Fruit fly (Drosophila melanogaster) whole organism, embryonic: Measurements from ENCODE around the gene RpL35A.

Experiments
- CG10979 ChIP-seq: fragments of 200-800 bp; sonication (Bioruptor generic); optimal IDR thresholded peaks from 2 replicates; lab custom pipeline; 2018; ENCODE audit warnings: missing biosample characterization, mild to moderate bottlenecking, missing genetic modification characterization, moderate library complexity
- CG11247 ChIP-seq: fragments of 200-800 bp; sonication (Bioruptor generic); IDR thresholded peaks from 2 replicates; pipeline ENCODE4 v1.3.6; 2022; ENCODE audit warnings: missing biosample characterization, missing genetic modification characterization
- CG12391 ChIP-seq: fragments of 200-800 bp; sonication (Bioruptor generic); optimal IDR thresholded peaks from 3 replicates; lab custom pipeline; 2018; ENCODE audit warnings: missing biosample characterization, mild to moderate bottlenecking, missing genetic modification characterization, moderate library complexity
- CG12659 ChIP-seq: fragments of 200-800 bp; sonication (Bioruptor generic); optimal IDR thresholded peaks from 3 replicates; lab custom pipeline; 2017; ENCODE audit warnings: mild to moderate bottlenecking, missing biosample characterization, missing genetic modification reagents, missing genetic modification characterization
- CG12744 ChIP-seq: fragments of 200-800 bp; sonication (Bioruptor generic); optimal IDR thresholded peaks from 2 replicates; lab custom pipeline; 2016; ENCODE audit warnings: missing biosample characterization, missing genetic modification characterization
- CG13123 ChIP-seq: fragments of 200-800 bp; sonication (Bioruptor generic); optimal IDR thresholded peaks from 2 replicates; lab custom pipeline; 2016; ENCODE audit warnings: missing biosample characterization, missing genetic modification characterization
- CG14014 ChIP-seq: fragments of 200-800 bp; sonication (Bioruptor generic); IDR thresholded peaks from 2 replicates; pipeline ENCODE4 v1.3.6; 2022; ENCODE audit warnings: missing biosample characterization, missing genetic modification characterization
- CG15514 ChIP-seq: fragments of 200-800 bp; sonication (Bioruptor generic); optimal IDR thresholded peaks from 3 replicates; lab custom pipeline; 2017; ENCODE audit warnings: missing biosample characterization, missing genetic modification characterization, mild to moderate bottlenecking, moderate library complexity, missing genetic modification reagents
- CG17385 ChIP-seq: fragments of 200-800 bp; sonication (Bioruptor generic); optimal IDR thresholded peaks from 3 replicates; lab custom pipeline; 2018; ENCODE audit warnings: missing biosample characterization, mild to moderate bottlenecking, missing genetic modification characterization
- CG30403 ChIP-seq: fragments of 200-800 bp; sonication (Bioruptor generic); optimal IDR thresholded peaks from 3 replicates; lab custom pipeline; 2016; ENCODE audit warnings: missing biosample characterization, missing genetic modification characterization
- CG3281 ChIP-seq: fragments of 200-800 bp; sonication (Bioruptor generic); optimal IDR thresholded peaks from 3 replicates; lab custom pipeline; 2017; ENCODE audit warnings: missing biosample characterization, mild to moderate bottlenecking, missing genetic modification characterization
- CG4328 ChIP-seq: fragments of 200-800 bp; sonication (Bioruptor generic); optimal IDR thresholded peaks from 3 replicates; lab custom pipeline; 2017; ENCODE audit warnings: missing biosample characterization, missing genetic modification reagents, missing genetic modification characterization
- CG4730 ChIP-seq: fragments of 200-800 bp; sonication (Bioruptor generic); IDR thresholded peaks from 2 replicates; pipeline ENCODE4 v1.3.6; 2022; ENCODE audit warnings: missing biosample characterization, missing genetic modification characterization
- CG6791 ChIP-seq: fragments of 200-800 bp; sonication (Bioruptor generic); IDR thresholded peaks from 3 replicates; pipeline ENCODE4 v1.3.6; 2022; ENCODE audit warnings: missing biosample characterization, missing genetic modification characterization; ENCODE audit not compliant: partially characterized antibody
- CG7839 ChIP-seq: fragments of 200-800 bp; sonication (Bioruptor generic); optimal IDR thresholded peaks from 3 replicates; lab custom pipeline; 2018; ENCODE audit warnings: missing biosample characterization, mild to moderate bottlenecking, missing genetic modification characterization, moderate library complexity
- CG8290 ChIP-seq, 3 experiments: fragments of 200-800 bp; sonication (Bioruptor generic); optimal IDR thresholded peaks; 2 replicates each; lab custom pipeline; 2016 to 2019; ENCODE audit warnings: missing biosample characterization in 3 of 3, missing genetic modification characterization in 3 of 3, mild to moderate bottlenecking in 2 of 3, moderate library complexity in 1 of 3
- Doc3 ChIP-seq: fragments of 200-800 bp; sonication (Bioruptor generic); IDR thresholded peaks from 3 replicates; pipeline ENCODE4 v1.3.6; 2022; ENCODE audit warnings: missing biosample characterization, missing genetic modification characterization; ENCODE audit not compliant: partially characterized antibody
- HHEX ChIP-seq: fragments of 200-800 bp; sonication (Bioruptor generic); optimal IDR thresholded peaks from 3 replicates; lab custom pipeline; 2017; ENCODE audit warnings: missing biosample characterization, mild to moderate bottlenecking, missing genetic modification characterization, missing genetic modification reagents
- Jarid2 ChIP-seq: fragments of 200-800 bp; sonication (Bioruptor generic); optimal IDR thresholded peaks from 3 replicates; lab custom pipeline; 2017; ENCODE audit warnings: mild to moderate bottlenecking, missing biosample characterization, missing genetic modification reagents, missing genetic modification characterization
- Mad ChIP-seq: fragments of 200-800 bp; sonication (Bioruptor generic); optimal IDR thresholded peaks from 2 replicates; lab custom pipeline; 2016; ENCODE audit warnings: missing biosample characterization, missing genetic modification characterization
- Max ChIP-seq: fragments of 200-800 bp; sonication (Bioruptor generic); optimal IDR thresholded peaks from 2 replicates; lab custom pipeline; 2016; ENCODE audit warnings: missing biosample characterization, mild to moderate bottlenecking, missing genetic modification characterization
- Mrtf ChIP-seq: fragments of 200-800 bp; sonication (Bioruptor generic); IDR thresholded peaks from 3 replicates; pipeline ENCODE4 v1.3.6; 2022; ENCODE audit warnings: missing biosample characterization, missing genetic modification characterization
- NFAT ChIP-seq: fragments of 200-800 bp; sonication (Bioruptor generic); IDR thresholded peaks from 2 replicates; pipeline ENCODE4 v1.3.6; 2022; ENCODE audit warnings: missing biosample characterization, missing genetic modification characterization
- Side ChIP-seq: fragments of 200-800 bp; sonication (Bioruptor generic); optimal IDR thresholded peaks from 2 replicates; lab custom pipeline; 2016; ENCODE audit warnings: missing biosample characterization, missing genetic modification characterization
- Spps ChIP-seq: fragments of 200-800 bp; sonication (Bioruptor generic); optimal IDR thresholded peaks from 2 replicates; lab custom pipeline; 2018; ENCODE audit warnings: missing biosample characterization, mild to moderate bottlenecking, missing genetic modification characterization
- Trl ChIP-seq, 3 experiments: fragments of >200 bp in 2 of 3; fragments of 200-800 bp in 1 of 3; sonication (Bioruptor generic) in 1 of 3; optimal IDR thresholded peaks; 2 replicates in 1 of 3; 3 replicates in 2 of 3; lab custom pipeline; 2016 to 2017; ENCODE audit warnings: missing biosample characterization in 1 of 3, missing genetic modification characterization in 1 of 3
- ase ChIP-seq: fragments of 200-800 bp; sonication (Bioruptor generic); IDR thresholded peaks from 3 replicates; pipeline ENCODE4 v1.3.6; 2022; ENCODE audit warnings: missing biosample characterization, missing genetic modification characterization
- bcd ChIP-seq: fragments of 200-800 bp; sonication (Bioruptor generic); optimal IDR thresholded peaks from 2 replicates; lab custom pipeline; 2017; ENCODE audit warnings: missing biosample characterization, mild to moderate bottlenecking, missing genetic modification characterization
- chn ChIP-seq: fragments of 200-800 bp; sonication (Bioruptor generic); optimal IDR thresholded peaks from 2 replicates; lab custom pipeline; 2016; ENCODE audit warnings: missing biosample characterization, missing genetic modification characterization
- ci ChIP-seq: fragments of 200-800 bp; sonication (Bioruptor generic); IDR thresholded peaks from 3 replicates; pipeline ENCODE4 v1.3.6; 2022; ENCODE audit warnings: missing biosample characterization, missing genetic modification characterization
- danr ChIP-seq: fragments of 200-800 bp; sonication (Bioruptor generic); IDR thresholded peaks from 2 replicates; pipeline ENCODE4 v1.3.6; 2022; ENCODE audit warnings: missing biosample characterization, missing genetic modification characterization
- gro ChIP-seq: fragments of 200-800 bp; sonication (Bioruptor generic); optimal IDR thresholded peaks from 2 replicates; lab custom pipeline; 2016; ENCODE audit warnings: missing biosample characterization, missing genetic modification characterization
- hkb ChIP-seq, 2 experiments: fragments of 200-800 bp in 1 of 2; fragments of >200 bp in 1 of 2; sonication (Bioruptor generic) in 1 of 2; IDR thresholded peaks in 1 of 2; optimal IDR thresholded peaks in 1 of 2; 2 replicates each; pipeline versions ENCODE4 v1.3.6 to Lab custom; 2017 to 2022; ENCODE audit warnings: missing biosample characterization in 1 of 2, missing genetic modification characterization in 1 of 2
- ind ChIP-seq: fragments of 200-800 bp; sonication (Bioruptor generic); optimal IDR thresholded peaks from 3 replicates; lab custom pipeline; 2016; ENCODE audit warnings: missing biosample characterization, missing genetic modification characterization
- insv ChIP-seq, 2 experiments: fragments of 200-800 bp; sonication (Bioruptor generic); optimal IDR thresholded peaks; 3 replicates each; lab custom pipeline; 2016 to 2018; ENCODE audit warnings: missing biosample characterization in 2 of 2, missing genetic modification characterization in 2 of 2
- lilli ChIP-seq: fragments of 200-800 bp; sonication (Bioruptor generic); optimal IDR thresholded peaks from 3 replicates; lab custom pipeline; 2016; ENCODE audit warnings: missing biosample characterization, missing genetic modification characterization
- maf-S ChIP-seq: fragments of 200-800 bp; sonication (Bioruptor generic); optimal IDR thresholded peaks from 2 replicates; lab custom pipeline; 2016; ENCODE audit warnings: missing biosample characterization, missing genetic modification characterization
- nerfin-2 ChIP-seq: fragments of 200-800 bp; sonication (Bioruptor generic); IDR thresholded peaks from 2 replicates; pipeline ENCODE4 v1.3.6; 2022; ENCODE audit warnings: missing biosample characterization, missing genetic modification characterization; ENCODE audit not compliant: partially characterized antibody
- oc ChIP-seq: fragments of 200-800 bp; sonication (Bioruptor generic); optimal IDR thresholded peaks from 2 replicates; lab custom pipeline; 2018; ENCODE audit warnings: missing biosample characterization, mild to moderate bottlenecking, missing genetic modification characterization, moderate library complexity
- onecut ChIP-seq: fragments of 200-800 bp; sonication (Bioruptor generic); IDR thresholded peaks from 2 replicates; pipeline ENCODE4 v1.3.6; 2022; ENCODE audit warnings: missing biosample characterization, missing genetic modification characterization
- pzg ChIP-seq: fragments of 200-800 bp; sonication (Bioruptor generic); optimal IDR thresholded peaks from 3 replicates; lab custom pipeline; 2018; ENCODE audit warnings: missing biosample characterization, mild to moderate bottlenecking, missing genetic modification characterization, moderate library complexity
- sens ChIP-seq: fragments of 200-800 bp; sonication (Bioruptor generic); peaks from one replicate; lab custom pipeline; 2016; ENCODE audit warnings: missing biosample characterization, missing genetic modification characterization
- sna ChIP-seq: fragments of 200-800 bp; sonication (Bioruptor generic); IDR thresholded peaks from 2 replicates; pipeline ENCODE4 v1.3.6; 2022; ENCODE audit warnings: missing biosample characterization, missing genetic modification characterization; ENCODE audit not compliant: partially characterized antibody
- sug ChIP-seq: fragments of 200-800 bp; optimal IDR thresholded peaks from 2 replicates; lab custom pipeline; 2019; ENCODE audit warnings: missing biosample characterization, mild to moderate bottlenecking, missing genetic modification characterization, moderate library complexity
- tin ChIP-seq: fragments of 200-800 bp; sonication (Bioruptor generic); optimal IDR thresholded peaks from 3 replicates; lab custom pipeline; 2016; ENCODE audit warnings: missing biosample characterization, missing genetic modification characterization
- toy ChIP-seq: fragments of 200-800 bp; sonication (Bioruptor generic); IDR thresholded peaks from 2 replicates; pipeline ENCODE4 v1.3.6; 2022; ENCODE audit warnings: missing biosample characterization, missing genetic modification characterization
- unc-4 ChIP-seq: fragments of 200-800 bp; sonication (Bioruptor generic); IDR thresholded peaks from 2 replicates; pipeline ENCODE4 v1.3.6; 2022; ENCODE audit warnings: missing biosample characterization, missing genetic modification characterization; ENCODE audit not compliant: partially characterized antibody
- wek ChIP-seq: fragments of 200-800 bp; sonication (Bioruptor generic); optimal IDR thresholded peaks from 3 replicates; lab custom pipeline; 2018; ENCODE audit warnings: missing biosample characterization, mild to moderate bottlenecking, missing genetic modification characterization, moderate library complexity
- zf30C ChIP-seq: fragments of 200-800 bp; sonication (Bioruptor generic); optimal IDR thresholded peaks from 3 replicates; lab custom pipeline; 2018; ENCODE audit warnings: missing biosample characterization, mild to moderate bottlenecking, missing genetic modification characterization

Gene RpL35A

DNA sequence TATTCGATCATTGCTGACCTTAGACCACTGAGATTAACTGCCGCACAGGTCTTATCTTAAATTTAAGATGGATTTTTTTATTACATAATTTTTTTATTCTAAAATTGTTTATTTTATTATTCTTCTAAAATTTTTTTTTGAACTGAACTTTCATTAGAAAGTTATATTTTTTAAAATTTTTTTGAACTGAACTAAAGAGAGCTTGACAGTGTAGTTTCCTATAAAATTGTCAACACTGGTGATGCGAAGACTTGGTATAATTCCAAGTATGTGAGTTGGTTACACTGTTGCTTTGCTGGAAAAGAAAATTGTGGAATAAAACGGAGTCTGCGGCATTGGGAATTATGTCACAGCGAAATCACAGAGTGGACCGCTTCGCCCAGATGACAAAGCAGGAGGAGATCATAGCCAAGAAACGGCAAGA is 18.4 kb upstream of the RpL35A start, which contains the start of gene CG31550 (continued):
- TF ChIP-seq gro (GFP tag; lab: Kevin White, UChicago) (no peak), Doc3 (GFP tag; lab: Robert Waterston, UW) (no peak), ci (GFP tag; lab: Robert Waterston, UW) (peak; percentile 76), CG11247 (GFP tag; lab: Robert Waterston, UW) (peak; percentile 70), CG12391 (tag; lab: Kevin White, UChicago) (peak; percentile 82), CG30403 (GFP tag; lab: Kevin White, UChicago) (peak; percentile 78), CG12744 (GFP tag; lab: Kevin White, UChicago) (peak; percentile 11), nerfin-2 (GFP tag; lab: Robert Waterston, UW) (no peak), sens (peak; percentile 75), CG14014 (GFP tag; lab: Robert Waterston, UW) (peak; percentile 77), oc (tag; lab: Kevin White, UChicago) (peak; percentile 25), pzg (peak; percentile 46), Max (GFP tag; lab: Kevin White, UChicago) (peak; percentile 45), ind (GFP tag; lab: Kevin White, UChicago) (peak; percentile 78), chn (GFP tag; lab: Kevin White, UChicago) (peak; percentile 32), maf-S (peak; percentile 21), Side (GFP tag; lab: Kevin White, UChicago) (peak; percentile 27), danr (GFP tag; lab: Robert Waterston, UW) (peak; percentile 27; the same call in 1 of the 2 replicates), CG3281 (GFP tag; lab: Kevin White, UChicago) (peak; percentile 52), wek (GFP tag; lab: Kevin White, UChicago) (peak; percentile 6), Mad (GFP tag; lab: Kevin White, UChicago) (peak; percentile 6), CG4730 (GFP tag; lab: Robert Waterston, UW) (peak; percentile 67), tin (GFP tag; lab: Kevin White, UChicago) (peak; percentile 77), bcd (peak; percentile 64), sna (GFP tag; lab: Robert Waterston, UW) (no peak), sug (tag; lab: Kevin White, UChicago) (peak; percentile 55), CG15514 (peak; percentile 44), Trl (optimal IDR thresholded peaks at IDR 0.05; lab: Kevin White, UChicago) (no peak), Trl (GFP tag; optimal IDR thresholded peaks at IDR 0.05; lab: Kevin White, UChicago) (peak; percentile 23), CG17385 (GFP tag; lab: Kevin White, UChicago) (peak; percentile 65), CG4328 (GFP tag; lab: Kevin White, UChicago) (no peak), CG10979 (tag; lab: Kevin White, UChicago) (peak; percentile 62), HHEX (GFP tag; lab: Kevin White, UChicago) (peak; percentile 40), Mrtf (GFP tag; lab: Robert Waterston, UW) (peak; percentile 63; the same call in 2 of the 3 replicates), onecut (GFP tag; lab: Robert Waterston, UW) (0 out of 2 replicates have a peak, but pooled peaks have one; percentile 30), unc-4 (GFP tag; lab: Robert Waterston, UW) (no peak), CG7839 (tag; lab: Kevin White, UChicago) (peak; percentile 79), CG6791 (no peak), toy (peak; percentile 44; the same call in 1 of the 2 replicates), ase (GFP tag; lab: Robert Waterston, UW) (peak; percentile 68), CG13123 (peak; percentile 39), NFAT (GFP tag; lab: Robert Waterston, UW) (peak; percentile 82), lilli (peak; percentile 72), Jarid2 (peak; percentile 20), insv (GFP tag; optimal IDR thresholded peaks at IDR 0.05; lab: Kevin White, UChicago) (peak in 1 of 2 experiments; percentile 16), Spps (peak; percentile 23), CG12659 (peak; percentile 76), CG8290 (GFP tag; optimal IDR thresholded peaks at IDR 0.05; lab: Kevin White, UChicago) (peak; percentile 67), CG8290 (tag; optimal IDR thresholded peaks at IDR 0.05; lab: Kevin White, UChicago) (no peak), hkb (optimal IDR thresholded peaks at IDR 0.05; lab: Kevin White, UChicago) (no peak), hkb (GFP tag; IDR thresholded peaks at IDR 0.05; lab: Robert Waterston, UW) (peak; percentile 69), zf30C (GFP tag; lab: Kevin White, UChicago) (peak; percentile 90)
